Worm (Caenorhabditis elegans): ENCODE measurements around the gene abi-1.

Gene abi-1

ce11 chrIII:5715467-5715866, 22.9 kb upstream of the abi-1 start (continued):
- TF ChIP-seq D1046.2 (GFP tag; IDR thresholded peaks at IDR 0.05) (0 out of 2 replicates have a peak, but pooled peaks have one; percentile 12), F49E8.2 (tag; optimal IDR thresholded peaks at IDR 0.05; ENCODE audit: borderline replicate concordance) (no peak), ctbp-1 (GFP tag; IDR thresholded peaks at IDR 0.05) (no peak; the same call in 1 of the 2 replicates), spr-3 (GFP tag; optimal IDR thresholded peaks at IDR 0.05) (no peak), lin-38 (GFP tag; IDR thresholded peaks at IDR 0.05) (peak; percentile 49; the same call in 1 of the 2 replicates), madf-9 (GFP tag; conservative IDR thresholded peaks at IDR 0.05) (peak; percentile 58), dpl-1 (GFP tag; optimal IDR thresholded peaks at IDR 0.05) (peak; percentile 26), nhr-28 (tag; optimal IDR thresholded peaks at IDR 0.05) (peak; percentile 55), ceh-44 (GFP tag; IDR thresholded peaks at IDR 0.05) (no peak), php-3 (GFP tag; IDR thresholded peaks at IDR 0.05) (peak; percentile 9; the same call in 1 of the 2 replicates), mdl-1 (tag; optimal IDR thresholded peaks at IDR 0.05) (peak; percentile 66 to 78), Y5F2A.4 (GFP tag; optimal IDR thresholded peaks at IDR 0.05) (peak; percentile 20), Y75B8A.6 (GFP tag; IDR thresholded peaks at IDR 0.05) (no peak), F10B5.3 (tag; optimal IDR thresholded peaks at IDR 0.05) (no peak), zip-2 (tag; optimal IDR thresholded peaks at IDR 0.05) (no peak), snpc-4 (tag; optimal IDR thresholded peaks at IDR 0.05) (no peak), daf-8 (GFP tag; IDR thresholded peaks at IDR 0.05) (no peak), ceh-32 (tag; optimal IDR thresholded peaks at IDR 0.05; ENCODE audit: poor library complexity) (no peak), ztf-7 (tag; optimal IDR thresholded peaks at IDR 0.05) (no peak), mdt-29 (GFP tag; IDR thresholded peaks at IDR 0.05) (peak; percentile 23; the same call in 1 of the 2 replicates), nhr-10 (tag; optimal IDR thresholded peaks at IDR 0.05) (no peak), F26F4.8 (GFP tag; conservative IDR thresholded peaks at IDR 0.05) (no peak), unc-130 (GFP tag; optimal IDR thresholded peaks at IDR 0.05) (no peak), mxl-3 (GFP tag; optimal IDR thresholded peaks at IDR 0.05) (peak; percentile 70), mxl-2 (GFP tag; conservative IDR thresholded peaks at IDR 0.05) (no peak), ceh-28 (tag; optimal IDR thresholded peaks at IDR 0.05) (peak; percentile 9), lsy-2 (tag; optimal IDR thresholded peaks at IDR 0.05) (peak; percentile 37 to 68), egl-43 (GFP tag; IDR thresholded peaks at IDR 0.05) (peak; percentile 86), ztf-11 (tag; optimal IDR thresholded peaks at IDR 0.05) (no peak), dmd-8 (GFP tag; IDR thresholded peaks at IDR 0.05) (no peak), aha-1 (tag) (peak; percentile 98), tag-97 (GFP tag; IDR thresholded peaks at IDR 0.05) (no peak), unc-62 (GFP tag; optimal IDR thresholded peaks at IDR 0.05 in 1 of 2) (peak in 1 of 2 experiments; percentile 93), unc-62 (tag; optimal IDR thresholded peaks at IDR 0.05) (no peak), dmd-6 (GFP tag; IDR thresholded peaks at IDR 0.05) (peak; percentile 39), duxl-1 (tag; optimal IDR thresholded peaks at IDR 0.05; ENCODE audit: poor library complexity) (peak; percentile 27), ceh-20 (GFP tag; IDR thresholded peaks at IDR 0.05) (no peak), daf-19 (GFP tag; conservative IDR thresholded peaks at IDR 0.05) (no peak), gei-8 (GFP tag; optimal IDR thresholded peaks at IDR 0.05) (no peak), T26A8.4 (GFP tag; IDR thresholded peaks at IDR 0.05) (peak; percentile 69), nhr-76 (tag; optimal IDR thresholded peaks at IDR 0.05) (no peak), T20F7.1 (GFP tag; optimal IDR thresholded peaks at IDR 0.05) (no peak), Y48G9A.11 (GFP tag; IDR thresholded peaks at IDR 0.05) (no peak), nhr-6 (tag; optimal IDR thresholded peaks at IDR 0.05) (peak; percentile 79), nhr-42 (GFP tag; IDR thresholded peaks at IDR 0.05) (no peak), pha-4 (GFP tag; IDR thresholded peaks at IDR 0.05) (peak; percentile 17; the same call in 1 of the 2 replicates), pha-4 (tag; optimal IDR thresholded peaks at IDR 0.05) (no peak), mes-2 (tag; optimal IDR thresholded peaks at IDR 0.05; ENCODE audit: poor library complexity, severe bottlenecking) (peak; percentile 74), madf-5 (GFP tag; IDR thresholded peaks at IDR 0.05) (no peak), tra-1 (GFP tag; IDR thresholded peaks at IDR 0.05) (no peak), attf-4 (tag; optimal IDR thresholded peaks at IDR 0.05) (no peak), lin-39 (tag; optimal IDR thresholded peaks at IDR 0.05) (no peak)
